Fruit fly (Drosophila melanogaster): ENCODE results near the gene CG14834.
A peak's percentile ranks its signal among the peaks of the same experiment; 100 is the strongest.

CG14834 gene

DNA sequence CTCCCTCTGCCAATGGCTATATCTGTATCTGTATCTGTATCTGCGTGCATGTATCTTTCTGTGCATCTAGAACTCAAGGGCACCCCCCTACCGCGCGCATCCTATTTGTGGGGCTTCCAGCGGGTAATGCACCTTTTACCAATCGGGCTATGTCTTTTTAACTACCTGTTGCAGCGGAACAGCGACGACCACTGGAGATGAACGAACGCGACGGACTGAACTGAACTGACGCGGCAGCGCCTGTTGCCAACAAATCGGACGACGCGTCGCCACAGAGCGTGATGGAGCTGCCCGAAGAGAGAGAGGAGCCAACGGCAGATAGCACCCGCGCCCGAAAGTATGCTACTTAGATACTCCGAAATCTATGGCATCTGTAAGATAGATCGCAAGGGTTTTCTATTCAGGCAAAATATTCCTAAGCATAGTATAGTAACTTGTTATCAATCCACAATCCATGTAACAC lies 1.9 kb downstream of the CG14834 start, which contains the start of gene Cln7 (continued):
- TF ChIP-seq dimm (GFP tag; IDR thresholded peaks at IDR 0.05) (no peak), pros (GFP tag; optimal IDR thresholded peaks at IDR 0.05) (peak; percentile 64), Ssrp (tag; optimal IDR thresholded peaks at IDR 0.05) (no peak), E2f2 (GFP tag; IDR thresholded peaks at IDR 0.05) (peak; percentile 42; the same call in 1 of the 2 replicates), CG6254 (GFP tag; optimal IDR thresholded peaks at IDR 0.05) (no peak), sr (GFP tag; IDR thresholded peaks at IDR 0.05) (peak; percentile 44; the same call in 1 of the 3 replicates), Fer1 (GFP tag; optimal IDR thresholded peaks at IDR 0.05) (peak; percentile 72), CG17328 (GFP tag; IDR thresholded peaks at IDR 0.05) (no peak), CG6272 (GFP tag; IDR thresholded peaks at IDR 0.05) (0 out of 2 replicates have a peak, but pooled peaks have one; percentile 10), Fer3 (tag; optimal IDR thresholded peaks at IDR 0.05) (no peak), lmd (GFP tag; IDR thresholded peaks at IDR 0.05) (no peak), slou (GFP tag; optimal IDR thresholded peaks at IDR 0.05) (no peak), CG32772 (GFP tag; IDR thresholded peaks at IDR 0.05) (no peak), CG15269 (tag; optimal IDR thresholded peaks at IDR 0.05) (peak; percentile 26), mirr (GFP tag; optimal IDR thresholded peaks at IDR 0.05) (peak; percentile 67), ac (GFP tag; optimal IDR thresholded peaks at IDR 0.05) (peak; percentile 8), her (GFP tag; optimal IDR thresholded peaks at IDR 0.05) (no peak), CG13424 (tag; optimal IDR thresholded peaks at IDR 0.05) (peak; percentile 20), gfzf (GFP tag; optimal IDR thresholded peaks at IDR 0.05) (peak; percentile 0), B-H1 (GFP tag; IDR thresholded peaks at IDR 0.05) (no peak), CG14050 (GFP tag; IDR thresholded peaks at IDR 0.05) (no peak), ci (GFP tag; IDR thresholded peaks at IDR 0.05) (peak; percentile 81), Stat92E (GFP tag; optimal IDR thresholded peaks at IDR 0.05) (peak in 1 of 3 experiments; percentile 88), Rx (GFP tag; IDR thresholded peaks at IDR 0.05) (no peak), usp (GFP tag; optimal IDR thresholded peaks at IDR 0.05) (no peak), CG16779 (GFP tag; IDR thresholded peaks at IDR 0.05) (0 out of 2 replicates have a peak, but pooled peaks have one; percentile 26), CG11696 (GFP tag; IDR thresholded peaks at IDR 0.05) (no peak), CG3407 (GFP tag; optimal IDR thresholded peaks at IDR 0.05) (no peak), CG7928 (GFP tag; optimal IDR thresholded peaks at IDR 0.05) (no peak), CG12236 (GFP tag; optimal IDR thresholded peaks at IDR 0.05) (no peak), CG12299 (tag; optimal IDR thresholded peaks at IDR 0.05) (no peak), aop (GFP tag; IDR thresholded peaks at IDR 0.05) (0 out of 2 replicates have a peak, but pooled peaks have one; percentile 24), Lim3 (GFP tag; IDR thresholded peaks at IDR 0.05) (no peak), hth (optimal IDR thresholded peaks at IDR 0.05) (no peak), chif (GFP tag; optimal IDR thresholded peaks at IDR 0.05) (no peak), CG16813 (GFP tag; IDR thresholded peaks at IDR 0.05; ENCODE audit: partially characterized antibody) (no peak), NK7.1 (GFP tag; optimal IDR thresholded peaks at IDR 0.05) (no peak), CG4730 (GFP tag; IDR thresholded peaks at IDR 0.05) (no peak), row (GFP tag; IDR thresholded peaks at IDR 0.05) (no peak; the same call in 2 of the 3 replicates), CG18599 (GFP tag; optimal IDR thresholded peaks at IDR 0.05) (peak; percentile 31), CG32767 (GFP tag; IDR thresholded peaks at IDR 0.05) (peak; percentile 74; the same call in 1 of the 2 replicates), CG4282 (GFP tag; optimal IDR thresholded peaks at IDR 0.05) (no peak), Sox102F (GFP tag; optimal IDR thresholded peaks at IDR 0.05) (no peak), danr (GFP tag; IDR thresholded peaks at IDR 0.05) (no peak), NC2α (GFP tag; optimal IDR thresholded peaks at IDR 0.05) (no peak), tio (GFP tag; optimal IDR thresholded peaks at IDR 0.05) (no peak), CrebB (tag; optimal IDR thresholded peaks at IDR 0.05) (peak; percentile 63), phol (tag; optimal IDR thresholded peaks at IDR 0.05) (no peak), jumu (GFP tag; optimal IDR thresholded peaks at IDR 0.05) (peak; percentile 14), CG8924 (tag; optimal IDR thresholded peaks at IDR 0.05) (peak; percentile 63), Deaf1 (tag; optimal IDR thresholded peaks at IDR 0.05) (peak; percentile 86), Bdp1 (GFP tag; optimal IDR thresholded peaks at IDR 0.05) (no peak)
